Worm (Caenorhabditis elegans) whole organism, L1 larva: ENCODE data around the gene K11E4.1.

Source experiments
- elt-2 ChIP-seq: sonication (generic microtip); optimal IDR thresholded peaks from 2 replicates; lab custom pipeline; 2016; ENCODE audit warnings: missing genetic modification characterization, mild to moderate bottlenecking, inconsistent platforms, missing compliant biosample characterization, missing genetic modification reagents
- mdl-1 ChIP-seq, 2 experiments: fragments of 150-350 bp; optimal IDR thresholded peaks; 2 replicates each; lab custom pipeline; 2014 to 2017; ENCODE audit warnings: missing biosample characterization in 2 of 2, missing genetic modification characterization in 2 of 2, inconsistent platforms in 1 of 2
- mef-2 ChIP-seq: fragments of 150-350 bp; optimal IDR thresholded peaks from 2 replicates; lab custom pipeline; 2014; ENCODE audit warnings: missing biosample characterization, missing genetic modification characterization

Gene K11E4.1

DNA sequence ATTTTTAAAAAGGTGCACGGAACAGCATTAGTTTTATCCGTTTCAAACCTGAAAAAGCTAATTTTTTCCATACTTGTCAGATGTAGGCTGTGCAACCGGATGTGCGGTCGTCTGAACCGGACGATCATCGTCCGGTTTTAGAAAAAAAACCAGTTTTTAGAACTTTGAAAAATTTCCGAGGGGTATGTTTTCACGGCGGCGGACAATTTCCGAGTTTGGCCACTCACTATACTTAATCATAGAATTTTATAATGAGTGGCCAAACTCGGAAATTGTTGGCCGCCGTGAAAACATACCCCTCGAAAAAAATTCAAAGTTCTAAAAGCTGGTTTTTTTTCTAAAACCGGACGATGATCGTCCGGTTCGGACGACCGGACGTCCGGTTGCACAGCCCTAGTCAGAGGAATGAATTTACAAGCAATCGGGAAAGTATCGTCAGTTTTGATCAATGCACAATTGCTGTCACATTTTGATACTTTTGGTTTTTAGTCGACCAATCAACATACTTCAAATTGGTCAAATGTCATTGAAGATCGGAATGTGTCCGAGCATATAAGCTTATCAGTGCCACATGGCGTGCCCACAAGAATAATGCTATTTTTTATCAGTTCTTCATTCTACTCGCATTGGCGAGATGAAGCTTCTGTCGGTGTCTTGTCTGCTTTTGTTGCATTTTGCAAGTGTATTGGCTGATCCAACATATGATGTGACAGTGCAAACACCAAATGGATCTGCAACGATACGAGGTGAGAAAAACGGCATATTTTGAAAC lies 45.9 kb downstream of the K11E4.1 start, which contains the start of gene cest-13:
Gene cest-13 (plus strand): TSS at position 562 of the 772 bp plus-strand sequence.
- TF ChIP-seq elt-2 (tag; lab: Kevin White, UChicago), result peak; percentile 70
- no peak for TF ChIP-seq mef-2
- no peak for TF ChIP-seq mdl-1 (tag; optimal IDR thresholded peaks at IDR 0.05; lab: Kevin White, UChicago)
- TF ChIP-seq, all 84 proteins: peak for 1
